Worm (Caenorhabditis elegans) whole organism, L4 larva: ENCODE results near the gene F43C11.10.

Experiments used
- F10B5.3 ChIP-seq: sonication (generic microtip); optimal IDR thresholded peaks from 2 replicates; lab custom pipeline; 2016; ENCODE audit warnings: mild to moderate bottlenecking, missing genetic modification characterization, missing compliant biosample characterization
- F37D6.2 ChIP-seq: sonication (generic microtip); optimal IDR thresholded peaks from 2 replicates; lab custom pipeline; 2016; ENCODE audit warnings: mild to moderate bottlenecking, missing genetic modification characterization, missing compliant biosample characterization
- F49E8.2 ChIP-seq: sonication (generic microtip); optimal IDR thresholded peaks from 2 replicates; lab custom pipeline; 2016; ENCODE audit warnings: missing compliant biosample characterization, mild to moderate bottlenecking, missing genetic modification characterization, borderline replicate concordance
- aha-1 ChIP-seq: fragments of 150-350 bp; peaks from one replicate; lab custom pipeline; 2014; ENCODE audit warnings: missing biosample characterization, missing genetic modification characterization
- attf-4 ChIP-seq: sonication (generic microtip); optimal IDR thresholded peaks from 3 replicates; lab custom pipeline; 2017; ENCODE audit warnings: missing biosample characterization, missing genetic modification characterization
- ceh-20 ChIP-seq: fragments of 200-800 bp; sonication (Bioruptor generic); IDR thresholded peaks from 2 replicates; pipeline ENCODE4 v1.3.6; 2022; ENCODE audit warnings: missing genetic modification reagents, missing genetic modification characterization, missing compliant biosample characterization
- ceh-32 ChIP-seq: sonication (generic microtip); optimal IDR thresholded peaks from 2 replicates; lab custom pipeline; 2016; ENCODE audit warnings: mild to moderate bottlenecking, missing genetic modification characterization, missing compliant biosample characterization; ENCODE audit not compliant: poor library complexity
- ces-1 ChIP-seq: fragments of 150-350 bp; sonication (generic microtip); optimal IDR thresholded peaks from 4 replicates; lab custom pipeline; 2014; ENCODE audit warnings: missing biosample characterization, missing genetic modification reagents, missing genetic modification characterization
- daf-19 ChIP-seq: fragments of 200-800 bp; sonication (Bioruptor generic); conservative IDR thresholded peaks from 2 replicates; pipeline ENCODE4 v1.3.6; 2022; ENCODE audit warnings: missing genetic modification characterization, missing compliant biosample characterization
- dmd-6 ChIP-seq: fragments of 200-800 bp; sonication (Bioruptor generic); IDR thresholded peaks from 2 replicates; pipeline ENCODE4 v1.3.6; 2022; ENCODE audit warnings: missing genetic modification reagents, missing genetic modification characterization, missing compliant biosample characterization
- dve-1 ChIP-seq: sonication (generic microtip); optimal IDR thresholded peaks from 2 replicates; lab custom pipeline; 2017; ENCODE audit warnings: antibody characterized with exemption, mild to moderate bottlenecking, missing genetic modification characterization, missing compliant biosample characterization; ENCODE audit not compliant: insufficient read depth
- egl-27 ChIP-seq: sonication (generic microtip); optimal IDR thresholded peaks from 3 replicates; lab custom pipeline; 2017; ENCODE audit warnings: missing biosample characterization, missing genetic modification reagents, missing genetic modification characterization
- gei-8 ChIP-seq: fragments of 200-800 bp; sonication (Bioruptor generic); optimal IDR thresholded peaks from 2 replicates; lab custom pipeline; 2018; ENCODE audit warnings: mild to moderate bottlenecking, missing genetic modification characterization, missing compliant biosample characterization
- lin-13 ChIP-seq: fragments of 150-350 bp; optimal IDR thresholded peaks from 2 replicates; lab custom pipeline; 2014; ENCODE audit warnings: missing biosample characterization, missing genetic modification reagents, missing genetic modification characterization
- mdt-29 ChIP-seq: fragments of 200-800 bp; sonication (Bioruptor generic); IDR thresholded peaks from 2 replicates; pipeline ENCODE4 v1.3.6; 2022; ENCODE audit warnings: missing genetic modification reagents, missing genetic modification characterization, missing compliant biosample characterization
- mxl-2 ChIP-seq: fragments of 200-800 bp; sonication (Bioruptor generic); conservative IDR thresholded peaks from 2 replicates; pipeline ENCODE4 v1.3.6; 2022; ENCODE audit warnings: missing genetic modification reagents, missing genetic modification characterization, missing compliant biosample characterization
- nhr-11 ChIP-seq: fragments of 150-350 bp; optimal IDR thresholded peaks from 2 replicates; lab custom pipeline; 2014; ENCODE audit warnings: missing biosample characterization, missing genetic modification characterization
- nhr-25 ChIP-seq: sonication (generic microtip); optimal IDR thresholded peaks from 2 replicates; lab custom pipeline; 2017; ENCODE audit warnings: missing genetic modification characterization, mild to moderate bottlenecking, missing compliant biosample characterization, antibody characterized with exemption, moderate library complexity, borderline replicate concordance; ENCODE audit not compliant: insufficient read depth
- nhr-48 ChIP-seq: sonication (generic microtip); optimal IDR thresholded peaks from 2 replicates; lab custom pipeline; 2016; ENCODE audit warnings: mild to moderate bottlenecking, missing genetic modification characterization, missing compliant biosample characterization
- nhr-6 ChIP-seq: fragments of 150-350 bp; optimal IDR thresholded peaks from 2 replicates; lab custom pipeline; 2014; ENCODE audit warnings: missing biosample characterization, missing genetic modification characterization
- nhr-76 ChIP-seq: fragments of 150-350 bp; optimal IDR thresholded peaks from 2 replicates; lab custom pipeline; 2014; ENCODE audit warnings: missing biosample characterization, missing genetic modification characterization
- nhr-77 ChIP-seq: fragments of 150-350 bp; optimal IDR thresholded peaks from 2 replicates; lab custom pipeline; 2014; ENCODE audit warnings: missing biosample characterization, missing genetic modification characterization
- pqm-1 ChIP-seq: sonication (generic microtip); optimal IDR thresholded peaks from 2 replicates; lab custom pipeline; 2017; ENCODE audit warnings: missing biosample characterization, missing genetic modification characterization
- rbr-2 ChIP-seq: sonication (generic microtip); optimal IDR thresholded peaks from 2 replicates; lab custom pipeline; 2016; ENCODE audit warnings: missing genotype, missing genetic modification characterization, missing compliant biosample characterization
- saeg-2 ChIP-seq: fragments of 200-800 bp; sonication (Bioruptor generic); IDR thresholded peaks from 2 replicates; pipeline ENCODE4 v1.3.6; 2022; ENCODE audit warnings: missing genetic modification reagents, missing genetic modification characterization, missing compliant biosample characterization
- sdz-12 ChIP-seq: fragments of 200-800 bp; sonication (Bioruptor generic); optimal IDR thresholded peaks from 2 replicates; lab custom pipeline; 2018; ENCODE audit warnings: mild to moderate bottlenecking, missing genetic modification characterization, missing compliant biosample characterization
- snpc-1.2 ChIP-seq: fragments of 200-800 bp; sonication (Bioruptor generic); IDR thresholded peaks from 2 replicates; pipeline ENCODE4 v1.3.6; 2022; ENCODE audit warnings: missing genetic modification reagents, missing genetic modification characterization, missing compliant biosample characterization
- spr-1 ChIP-seq: sonication (generic microtip); optimal IDR thresholded peaks from 2 replicates; lab custom pipeline; 2016; ENCODE audit warnings: mild to moderate bottlenecking, missing genetic modification characterization, missing compliant biosample characterization
- spr-3 ChIP-seq: fragments of 200-800 bp; sonication (Bioruptor generic); optimal IDR thresholded peaks from 2 replicates; lab custom pipeline; 2018; ENCODE audit warnings: mild to moderate bottlenecking, missing genetic modification characterization, missing compliant biosample characterization
- unc-130 ChIP-seq: sonication (generic microtip); optimal IDR thresholded peaks from 2 replicates; lab custom pipeline; 2016; ENCODE audit warnings: missing genetic modification reagents, missing genetic modification characterization, missing compliant biosample characterization
- unc-62 ChIP-seq, 3 experiments: fragments of 150-350 bp in 1 of 3; sonication (generic microtip); optimal IDR thresholded peaks in 2 of 3; peaks in 1 of 3; 1 replicate in 1 of 3; 2 replicates in 2 of 3; lab custom pipeline; 2014 to 2017; ENCODE audit warnings: missing biosample characterization in 3 of 3, missing genetic modification characterization in 3 of 3, missing genetic modification reagents in 3 of 3, missing genotype in 1 of 3
- zfp-2 ChIP-seq: sonication (generic microtip); optimal IDR thresholded peaks from 2 replicates; lab custom pipeline; 2016; ENCODE audit warnings: mild to moderate bottlenecking, missing genetic modification characterization, missing compliant biosample characterization
- zfp-3 ChIP-seq: fragments of 200-800 bp; sonication (Bioruptor generic); conservative IDR thresholded peaks from 2 replicates; pipeline ENCODE4 v1.3.6; 2022; ENCODE audit warnings: missing genetic modification reagents, missing genetic modification characterization, missing compliant biosample characterization

The F43C11.10 gene

ce11 chrII:2378465-2379009 lies 26.1 kb upstream of the F43C11.10 start (continued):
- TF ChIP-seq mdt-29 = peak; percentile 51; the same call in 1 of the 2 replicates
- TF ChIP-seq ceh-20 (GFP tag; lab: Robert Waterston, UW) = peak; percentile 84; the same call in 1 of the 2 replicates
- peak; percentile 29 for TF ChIP-seq spr-1 (tag; lab: Kevin White, UChicago)
- no peak for TF ChIP-seq F49E8.2 (tag; lab: Kevin White, UChicago)
- TF ChIP-seq attf-4 (tag; lab: Kevin White, UChicago) = no peak

DNA sequence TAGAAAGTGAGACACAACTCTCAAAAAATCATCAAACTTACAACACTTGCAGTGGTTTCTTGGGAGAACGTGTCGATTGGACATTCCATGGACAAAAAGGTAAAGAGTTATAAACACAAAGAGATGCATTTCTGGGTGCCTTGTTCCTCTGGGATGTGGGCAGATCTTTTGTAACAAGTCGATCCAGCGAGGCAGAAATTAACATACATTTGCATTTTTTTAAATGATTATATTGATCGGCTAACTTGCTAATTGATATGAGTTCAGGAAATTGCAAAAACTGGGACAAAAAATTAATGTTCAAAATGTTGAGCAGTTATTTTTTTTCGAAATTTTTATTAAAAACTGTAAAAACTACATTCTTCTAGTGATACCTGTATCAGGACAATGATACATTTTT lies 25.3 kb upstream of the F43C11.10 start, which contains the start of gene F16G10.6:
TSS of gene F16G10.6 (minus strand) at position 101 of the 400 bp plus-strand sequence.
- no peak for TF ChIP-seq zfp-3
- peak in 1 of 2 experiments; percentile 1 for TF ChIP-seq unc-62 (GFP tag; optimal IDR thresholded peaks at IDR 0.05 in 1 of 2; lab: Kevin White, UChicago)
- TF ChIP-seq unc-62 (tag; optimal IDR thresholded peaks at IDR 0.05; lab: Kevin White, UChicago) = no peak
- TF ChIP-seq snpc-1.2 (GFP tag; lab: Robert Waterston, UW) = no peak
- TF ChIP-seq lin-13 (GFP tag; lab: Kevin White, UChicago) = no peak
- TF ChIP-seq nhr-77 (tag; lab: Kevin White, UChicago) = no peak

- TF ChIP-seq zfp-2 (tag; lab: Kevin White, UChicago) = no peak
- TF ChIP-seq unc-62 (GFP tag; optimal IDR thresholded peaks at IDR 0.05 in 1 of 2; lab: Kevin White, UChicago) = peak in 1 of 2 experiments; percentile 79
- TF ChIP-seq unc-62 (tag; optimal IDR thresholded peaks at IDR 0.05; lab: Kevin White, UChicago) = no peak
These were observed 22.5 kb upstream of the F43C11.10 start, which contains the start of gene F16G10.2 for ce11 chrII:2374973-2375372. Gene F16G10.2, plus strand, starts transcription at chrII:2375273.

DNA sequence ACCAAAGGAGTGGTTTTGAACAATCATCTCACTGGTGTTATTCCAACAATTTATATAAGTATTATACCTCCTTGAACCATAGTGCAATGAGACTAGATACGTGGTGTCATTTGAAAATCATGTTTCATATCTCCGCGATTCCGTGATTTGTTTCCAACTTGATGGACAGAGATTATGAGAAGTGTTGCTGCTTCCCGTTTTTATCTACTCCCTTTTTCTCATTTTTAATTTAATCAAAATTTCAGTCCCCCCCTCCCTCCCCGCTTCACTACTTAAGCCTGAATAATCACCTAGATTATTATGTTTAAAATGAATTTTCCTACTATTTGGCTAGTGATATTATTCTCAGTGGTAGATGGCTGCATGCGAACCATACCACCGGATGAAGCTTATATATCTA lies 19.6 kb upstream of the F43C11.10 start, which contains the start of gene F16G10.3:
TSS of gene F16G10.3 (plus strand) at position 301 of the 400 bp plus-strand sequence.
- TF ChIP-seq dve-1 (no peak), nhr-11 (no peak), aha-1 (peak; percentile 66)

- TF ChIP-seq spr-1 (tag; lab: Kevin White, UChicago) = no peak
- TF ChIP-seq daf-19 (GFP tag; lab: Robert Waterston, UW) = no peak
- TF ChIP-seq aha-1 = peak; percentile 6
These were observed 16.5 kb upstream of the F43C11.10 start, which contains the start of gene hpo-25 for ce11 chrII:2368956-2369355. Gene hpo-25, plus strand, starts transcription at chrII:2369256.

- TF ChIP-seq unc-62 (GFP tag; optimal IDR thresholded peaks at IDR 0.05 in 1 of 2; lab: Kevin White, UChicago) = peak in 1 of 2 experiments; percentile 32
- TF ChIP-seq unc-62 (tag; optimal IDR thresholded peaks at IDR 0.05; lab: Kevin White, UChicago) = no peak
- TF ChIP-seq nhr-76 (tag; lab: Kevin White, UChicago) = no peak
These were observed 14.3 kb upstream of the F43C11.10 start, which contains the start of the genes F43C11.12 and F16G10.5 for ce11 chrII:2366623-2367365. Gene F43C11.12, minus strand, starts transcription at chrII:2366723. Gene F16G10.5, plus strand, starts transcription at chrII:2367315.

- TF ChIP-seq dmd-6 (no peak), nhr-6 (tag; lab: Kevin White, UChicago) (no peak), ceh-32 (tag; lab: Kevin White, UChicago) (no peak), nhr-48 (tag; lab: Kevin White, UChicago) (no peak), F49E8.2 (tag; lab: Kevin White, UChicago) (no peak), pqm-1 (tag; lab: Kevin White, UChicago) (no peak)
- TF ChIP-seq, all 104 proteins: peak for 0
These were observed 11.2 kb upstream of the F43C11.10 start, which contains the start of gene F43C11.11 for ce11 chrII:2363673-2364072. Gene F43C11.11, minus strand, starts transcription at chrII:2363773.

DNA sequence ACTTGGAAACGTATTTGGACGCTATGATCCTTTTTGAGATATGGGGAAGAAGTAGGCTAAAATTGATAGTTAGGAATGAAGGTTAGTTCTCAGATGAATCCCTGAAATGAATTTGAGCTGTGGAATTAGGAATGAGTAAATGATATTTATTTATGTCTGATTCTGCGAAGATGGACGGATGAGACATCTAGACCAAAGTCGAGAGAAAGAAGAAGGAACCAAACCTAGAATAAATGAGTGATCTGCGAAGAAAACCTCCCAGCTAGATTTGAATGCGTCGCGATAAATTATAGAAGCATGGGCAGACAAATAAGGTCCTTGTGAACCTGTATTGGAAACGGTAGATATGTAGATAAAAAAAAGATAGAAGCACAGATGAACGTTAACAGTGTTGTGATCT lies 7.5 kb upstream of the F43C11.10 start, which contains the start of gene F43C11.16:
TSS of gene F43C11.16 (minus strand) at position 101 of the 400 bp plus-strand sequence.
- TF ChIP-seq unc-130 (GFP tag; lab: Kevin White, UChicago) = no peak
- TF ChIP-seq egl-27 = no peak
- no peak for TF ChIP-seq gei-8 (GFP tag; lab: Kevin White, UChicago)
- TF ChIP-seq rbr-2 (tag; lab: Kevin White, UChicago) = no peak
- no peak for TF ChIP-seq nhr-25 (tag; lab: Kevin White, UChicago)
- no peak for TF ChIP-seq dve-1
- no peak for TF ChIP-seq sdz-12
- no peak for TF ChIP-seq ces-1 (GFP tag; lab: Kevin White, UChicago)
- TF ChIP-seq mxl-2 (GFP tag; lab: Robert Waterston, UW) = no peak
- TF ChIP-seq zfp-3 = no peak
- no peak for TF ChIP-seq F37D6.2 (tag; lab: Kevin White, UChicago)
- no peak for TF ChIP-seq saeg-2 (GFP tag; lab: Robert Waterston, UW)
- no peak for TF ChIP-seq F10B5.3 (tag; lab: Kevin White, UChicago)
- TF ChIP-seq spr-3 = no peak
